Fruit fly (Drosophila melanogaster) whole organism, pupa: ENCODE measurements around the gene CG44422.

ENCODE experiments used
- CG10348 ChIP-seq: fragments of 200-800 bp; sonication (Bioruptor generic); IDR thresholded peaks from 2 replicates; pipeline ENCODE4 v1.3.6; 2022; ENCODE audit warnings: missing biosample characterization, missing genetic modification characterization
- CG12605 ChIP-seq: fragments of 200-800 bp; sonication (Bioruptor generic); IDR thresholded peaks from 2 replicates; pipeline ENCODE4 v1.3.6; 2022; ENCODE audit warnings: missing biosample characterization, missing genetic modification characterization
- CG13204 ChIP-seq: fragments of 200-800 bp; sonication (Bioruptor generic); optimal IDR thresholded peaks from 2 replicates; lab custom pipeline; 2018; ENCODE audit warnings: missing biosample characterization, mild to moderate bottlenecking, missing genetic modification characterization, moderate library complexity
- CG14655 ChIP-seq: fragments of 200-800 bp; sonication (Bioruptor generic); optimal IDR thresholded peaks from 3 replicates; lab custom pipeline; 2017; ENCODE audit warnings: mild to moderate bottlenecking, missing biosample characterization, missing genetic modification reagents, missing genetic modification characterization
- CG15710 ChIP-seq: fragments of 200-800 bp; sonication (Bioruptor generic); optimal IDR thresholded peaks from 2 replicates; lab custom pipeline; 2018; ENCODE audit warnings: missing biosample characterization, mild to moderate bottlenecking, missing genetic modification characterization, moderate library complexity
- CG17806 ChIP-seq: fragments of 200-800 bp; sonication (Bioruptor generic); optimal IDR thresholded peaks from 2 replicates; lab custom pipeline; 2018; ENCODE audit warnings: missing biosample characterization, mild to moderate bottlenecking, missing genetic modification characterization, moderate library complexity
- CG32121 ChIP-seq: fragments of 200-800 bp; sonication (Bioruptor generic); IDR thresholded peaks from 2 replicates; pipeline ENCODE4 v1.3.6; 2022; ENCODE audit warnings: missing biosample characterization, missing genetic modification characterization
- CG34367 ChIP-seq: fragments of 200-800 bp; sonication (Bioruptor generic); optimal IDR thresholded peaks from 2 replicates; lab custom pipeline; 2018; ENCODE audit warnings: missing biosample characterization, mild to moderate bottlenecking, missing genetic modification characterization
- CG4496 ChIP-seq: fragments of 200-800 bp; sonication (Bioruptor generic); IDR thresholded peaks from 3 replicates; pipeline ENCODE4 v1.3.6; 2022; ENCODE audit warnings: missing biosample characterization, missing genetic modification characterization
- CG8159 ChIP-seq: fragments of 200-800 bp; sonication (Bioruptor generic); optimal IDR thresholded peaks from 3 replicates; lab custom pipeline; 2018; ENCODE audit warnings: missing biosample characterization, mild to moderate bottlenecking, missing genetic modification characterization, moderate library complexity
- CG8301 ChIP-seq: fragments of 200-800 bp; sonication (Bioruptor generic); optimal IDR thresholded peaks from 2 replicates; lab custom pipeline; 2018; ENCODE audit warnings: missing biosample characterization, mild to moderate bottlenecking, missing genetic modification characterization
- CG9948 ChIP-seq: fragments of 200-800 bp; sonication (Bioruptor generic); optimal IDR thresholded peaks from 2 replicates; lab custom pipeline; 2018; ENCODE audit warnings: missing biosample characterization, mild to moderate bottlenecking, missing genetic modification characterization, moderate library complexity
- D1 ChIP-seq: fragments of 200-800 bp; sonication (Bioruptor generic); optimal IDR thresholded peaks from 2 replicates; lab custom pipeline; 2018; ENCODE audit warnings: missing biosample characterization, mild to moderate bottlenecking, missing genetic modification characterization, moderate library complexity
- EcR ChIP-seq: fragments of 200-800 bp; sonication (Bioruptor generic); optimal IDR thresholded peaks from 3 replicates; lab custom pipeline; 2019; ENCODE audit warnings: missing biosample characterization, missing genetic modification characterization, mild to moderate bottlenecking, moderate library complexity, missing genetic modification reagents
- Ets98B ChIP-seq: fragments of 200-800 bp; sonication (Bioruptor generic); IDR thresholded peaks from 2 replicates; pipeline ENCODE4 v1.3.6; 2022; ENCODE audit warnings: missing biosample characterization, missing genetic modification characterization
- Pif1A ChIP-seq: fragments of 200-800 bp; sonication (Bioruptor generic); optimal IDR thresholded peaks from 3 replicates; lab custom pipeline; 2016; ENCODE audit warnings: missing biosample characterization, missing genetic modification characterization
- Pif1B ChIP-seq: fragments of 200-800 bp; sonication (Bioruptor generic); optimal IDR thresholded peaks from 3 replicates; lab custom pipeline; 2016; ENCODE audit warnings: missing biosample characterization, missing genetic modification characterization
- Snoo ChIP-seq: fragments of 200-800 bp; sonication (Bioruptor generic); optimal IDR thresholded peaks from 3 replicates; lab custom pipeline; 2017; ENCODE audit warnings: missing biosample characterization, mild to moderate bottlenecking, missing genetic modification characterization, inconsistent platforms
- fd96Ca ChIP-seq: fragments of 200-800 bp; sonication (Bioruptor generic); IDR thresholded peaks from 3 replicates; pipeline ENCODE4 v1.3.6; 2022; ENCODE audit warnings: missing biosample characterization, missing genetic modification characterization
- gl ChIP-seq: fragments of 200-800 bp; sonication (Bioruptor generic); optimal IDR thresholded peaks from 2 replicates; lab custom pipeline; 2018; ENCODE audit warnings: missing biosample characterization, mild to moderate bottlenecking, missing genetic modification characterization
- rn ChIP-seq: fragments of 200-800 bp; sonication (Bioruptor generic); IDR thresholded peaks from 2 replicates; pipeline ENCODE4 v1.3.6; 2022; ENCODE audit warnings: missing biosample characterization, missing genetic modification characterization

The CG44422 gene

dm6 chrX:11338973-11339867, 36.6 kb upstream of the CG44422 start:
- TF ChIP-seq EcR: no peak
- TF ChIP-seq CG10348 (GFP tag; lab: Robert Waterston, UW): no peak
- TF ChIP-seq gl: no peak
- TF ChIP-seq fd96Ca: no peak; the same call in 2 of the 3 replicates
- TF ChIP-seq Pif1B: no peak
- TF ChIP-seq CG9948 (tag; lab: Kevin White, UChicago): no peak
- no peak for TF ChIP-seq CG8301
- TF ChIP-seq CG14655: no peak
- TF ChIP-seq D1 (tag; lab: Kevin White, UChicago): no peak
- peak; percentile 25 for TF ChIP-seq CG15710 (tag; lab: Kevin White, UChicago)
- TF ChIP-seq CG32121 (GFP tag; lab: Robert Waterston, UW): 0 out of 2 replicates have a peak, but pooled peaks have one; percentile 8
- TF ChIP-seq CG34367 (tag; lab: Kevin White, UChicago): no peak
- no peak for TF ChIP-seq CG12605

dm6 chrX:11338047-11338747, 35.6 kb upstream of the CG44422 start:
- peak; percentile 42 for TF ChIP-seq CG17806 (tag; lab: Kevin White, UChicago)
- TF ChIP-seq Snoo (tag; lab: Kevin White, UChicago): peak; percentile 60
- TF ChIP-seq CG12605: no peak
- TF ChIP-seq CG34367 (tag; lab: Kevin White, UChicago): peak; percentile 24
- TF ChIP-seq CG15710 (tag; lab: Kevin White, UChicago): peak; percentile 37
- no peak for TF ChIP-seq EcR
- no peak for TF ChIP-seq fd96Ca
- peak; percentile 61 for TF ChIP-seq Pif1B
- TF ChIP-seq Pif1A (GFP tag; lab: Kevin White, UChicago): no peak
- 0 out of 2 replicates have a peak, but pooled peaks have one; percentile 16 for TF ChIP-seq CG32121 (GFP tag; lab: Robert Waterston, UW)
- TF ChIP-seq CG9948 (tag; lab: Kevin White, UChicago): peak; percentile 44
- TF ChIP-seq, all 21 proteins: peak for 7

dm6 chrX:11326213-11326731, 23.7 kb upstream of the CG44422 start:
- peak; percentile 79 for TF ChIP-seq CG4496 (GFP tag; lab: Robert Waterston, UW)
- TF ChIP-seq CG8301: peak; percentile 77
- TF ChIP-seq CG17806 (tag; lab: Kevin White, UChicago): peak; percentile 66
- peak; percentile 78 for TF ChIP-seq Pif1A (GFP tag; lab: Kevin White, UChicago)
- no peak for TF ChIP-seq D1 (tag; lab: Kevin White, UChicago)
- TF ChIP-seq fd96Ca: peak; percentile 76
- peak; percentile 72 for TF ChIP-seq CG34367 (tag; lab: Kevin White, UChicago)
- TF ChIP-seq gl: peak; percentile 39
- TF ChIP-seq CG8159 (tag; lab: Kevin White, UChicago): peak; percentile 76
- TF ChIP-seq CG12605: 0 out of 2 replicates have a peak, but pooled peaks have one; percentile 13
- no peak for TF ChIP-seq CG13204
- TF ChIP-seq CG10348 (GFP tag; lab: Robert Waterston, UW): no peak
- TF ChIP-seq CG14655: no peak
- TF ChIP-seq CG15710 (tag; lab: Kevin White, UChicago): peak; percentile 76
- peak; percentile 96 for TF ChIP-seq EcR
- TF ChIP-seq CG9948 (tag; lab: Kevin White, UChicago): peak; percentile 70
- peak; percentile 50; the same call in 1 of the 2 replicates for TF ChIP-seq rn (GFP tag; lab: Robert Waterston, UW)
- TF ChIP-seq Pif1B: peak; percentile 67
- peak; percentile 56 for TF ChIP-seq Ets98B (GFP tag; lab: Robert Waterston, UW)
- peak; percentile 52 for TF ChIP-seq Snoo (tag; lab: Kevin White, UChicago)
- TF ChIP-seq CG32121 (GFP tag; lab: Robert Waterston, UW): peak; percentile 66

DNA sequence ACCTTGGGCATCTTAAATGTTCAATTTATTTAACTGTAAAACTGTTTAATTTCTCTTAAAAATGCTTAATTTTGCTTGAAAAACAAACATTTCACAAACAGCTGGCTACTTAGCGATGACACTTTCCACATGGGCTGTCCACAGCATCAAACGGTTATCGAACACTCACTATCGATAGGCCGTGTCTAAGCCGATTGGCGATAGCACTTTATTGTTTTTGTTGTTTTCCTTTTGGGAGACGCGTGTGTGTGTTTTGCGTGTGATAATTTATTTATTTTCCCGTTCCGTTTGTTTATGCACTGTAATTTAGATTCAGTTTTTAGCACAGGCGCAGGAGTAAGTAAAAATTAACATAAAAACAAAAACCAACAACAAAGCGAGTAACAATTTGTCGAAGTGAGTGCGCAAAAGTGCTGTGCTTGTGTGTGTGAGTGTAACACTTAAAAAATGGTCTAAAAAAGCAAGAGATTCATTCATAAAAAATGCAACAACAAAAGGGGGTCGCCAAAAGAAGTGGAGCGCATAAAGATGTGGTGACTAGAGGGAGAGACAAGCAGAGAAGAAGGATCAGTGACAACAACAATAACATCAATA, 22.7 kb upstream of the CG44422 start, which contains the start of gene Gapvd1:
Gapvd1 (plus strand) TSS at position 211 of the 594 bp plus-strand sequence.
- TF ChIP-seq CG15710 (tag; lab: Kevin White, UChicago) (no peak), CG17806 (tag; lab: Kevin White, UChicago) (no peak), EcR (peak; percentile 15), CG8159 (tag; lab: Kevin White, UChicago) (peak; percentile 1), Ets98B (GFP tag; lab: Robert Waterston, UW) (peak; percentile 39), fd96Ca (0 out of 3 replicates have a peak, but pooled peaks have one; percentile 22), CG4496 (GFP tag; lab: Robert Waterston, UW) (0 out of 3 replicates have a peak, but pooled peaks have one; percentile 9)

DNA sequence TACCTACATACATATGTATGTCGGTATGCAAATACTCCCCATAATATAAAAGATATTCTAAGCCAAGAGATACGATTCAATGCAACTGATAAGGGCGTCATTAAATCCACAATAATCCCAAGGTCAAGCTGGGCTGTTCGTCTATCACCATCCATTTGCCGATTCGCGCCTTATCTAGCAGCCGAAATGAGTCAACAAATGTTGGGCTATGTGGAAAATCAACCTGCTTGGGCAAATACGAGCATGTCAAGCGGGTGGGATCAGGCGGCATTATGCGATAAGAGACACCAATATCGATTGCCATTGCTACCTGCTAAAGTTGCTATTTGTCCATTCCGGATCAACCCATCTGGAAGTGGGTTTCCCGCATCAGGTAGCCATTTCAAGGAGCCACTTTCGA, 20.1 kb upstream of the CG44422 start:
- TF ChIP-seq Pif1B: no peak
- no peak for TF ChIP-seq CG17806 (tag; lab: Kevin White, UChicago)
- no peak for TF ChIP-seq CG12605
- TF ChIP-seq CG15710 (tag; lab: Kevin White, UChicago): no peak
- no peak for TF ChIP-seq CG34367 (tag; lab: Kevin White, UChicago)
- TF ChIP-seq gl: no peak
- no peak for TF ChIP-seq CG9948 (tag; lab: Kevin White, UChicago)
- no peak for TF ChIP-seq Pif1A (GFP tag; lab: Kevin White, UChicago)
- no peak for TF ChIP-seq fd96Ca
- TF ChIP-seq CG8159 (tag; lab: Kevin White, UChicago): no peak
- TF ChIP-seq Snoo (tag; lab: Kevin White, UChicago): no peak
- no peak for TF ChIP-seq CG4496 (GFP tag; lab: Robert Waterston, UW)
- TF ChIP-seq CG32121 (GFP tag; lab: Robert Waterston, UW): no peak
- TF ChIP-seq, all 21 proteins: peak for 0
